Worm (Caenorhabditis elegans) whole organism, L4 larva: ENCODE measurements around the gene bcas-2.
A peak's percentile ranks its signal among the peaks of the same experiment; 100 is the strongest.

Experiments
- Y105C5A.15 ChIP-seq: fragments of 200-800 bp; sonication (Bioruptor generic); IDR thresholded peaks from 2 replicates; pipeline ENCODE4 v1.3.6; 2022; ENCODE audit warnings: missing genetic modification characterization, missing compliant biosample characterization
- ama-1 ChIP-seq: fragments of 150-350 bp; optimal IDR thresholded peaks from 2 replicates; lab custom pipeline; 2014; ENCODE audit warnings: inconsistent platforms, mixed read lengths
- daf-12 ChIP-seq: fragments of 150-350 bp; optimal IDR thresholded peaks from 2 replicates; lab custom pipeline; 2014; ENCODE audit warnings: missing biosample characterization, missing genetic modification reagents, missing genetic modification characterization
- dpl-1 ChIP-seq: fragments of 150-350 bp; optimal IDR thresholded peaks from 2 replicates; lab custom pipeline; 2014; ENCODE audit warnings: missing biosample characterization, missing genetic modification reagents, missing genetic modification characterization
- fkh-10 ChIP-seq: fragments of 150-350 bp; optimal IDR thresholded peaks from 2 replicates; lab custom pipeline; 2014; ENCODE audit warnings: missing biosample characterization, missing genetic modification reagents, missing genetic modification characterization
- jun-1 ChIP-seq: fragments of 150-350 bp; optimal IDR thresholded peaks from 2 replicates; lab custom pipeline; 2014; ENCODE audit warnings: missing biosample characterization, missing genetic modification reagents, missing genetic modification characterization
- lsy-2 ChIP-seq, 2 experiments: fragments of 150-350 bp in 1 of 2; sonication (generic microtip) in 1 of 2; optimal IDR thresholded peaks; 2 replicates each; lab custom pipeline; 2014 to 2017; ENCODE audit warnings: missing biosample characterization in 2 of 2, missing genetic modification characterization in 2 of 2
- mdl-1 ChIP-seq, 2 experiments: fragments of 150-350 bp in 1 of 2; sonication (generic microtip) in 1 of 2; optimal IDR thresholded peaks; 2 replicates each; lab custom pipeline; 2014 to 2017; ENCODE audit warnings: missing biosample characterization in 2 of 2, missing genetic modification characterization in 2 of 2
- mxl-2 ChIP-seq: fragments of 200-800 bp; sonication (Bioruptor generic); conservative IDR thresholded peaks from 2 replicates; pipeline ENCODE4 v1.3.6; 2022; ENCODE audit warnings: missing genetic modification reagents, missing genetic modification characterization, missing compliant biosample characterization
- nhr-237 ChIP-seq: sonication (generic microtip); optimal IDR thresholded peaks from 2 replicates; lab custom pipeline; 2017; ENCODE audit warnings: missing biosample characterization, missing genetic modification characterization
- unc-62 ChIP-seq, 3 experiments: fragments of 150-350 bp in 1 of 3; sonication (generic microtip); optimal IDR thresholded peaks in 2 of 3; peaks in 1 of 3; 1 replicate in 1 of 3; 2 replicates in 2 of 3; lab custom pipeline; 2014 to 2017; ENCODE audit warnings: missing biosample characterization in 3 of 3, missing genetic modification characterization in 3 of 3, missing genetic modification reagents in 3 of 3, missing genotype in 1 of 3
- zag-1 ChIP-seq: fragments of 150-350 bp; optimal IDR thresholded peaks from 2 replicates; lab custom pipeline; 2014; ENCODE audit warnings: missing biosample characterization, missing genetic modification characterization

- TF ChIP-seq Y105C5A.15 (GFP tag; lab: Robert Waterston, UW) (no peak), mdl-1 (tag; optimal IDR thresholded peaks at IDR 0.05; lab: Kevin White, UChicago) (no peak), daf-12 (no peak), lsy-2 (tag; optimal IDR thresholded peaks at IDR 0.05; lab: Kevin White, UChicago) (no peak), ama-1 (lab: Kevin White, UChicago) (no peak), dpl-1 (no peak), zag-1 (tag; lab: Kevin White, UChicago) (no peak), jun-1 (tag; lab: Kevin White, UChicago) (no peak), unc-62 (GFP tag; optimal IDR thresholded peaks at IDR 0.05 in 1 of 2; lab: Kevin White, UChicago) (peak in 1 of 2 experiments; percentile 47), unc-62 (tag; optimal IDR thresholded peaks at IDR 0.05; lab: Kevin White, UChicago) (no peak), nhr-237 (tag; lab: Kevin White, UChicago) (no peak), mxl-2 (no peak), fkh-10 (GFP tag; lab: Kevin White, UChicago) (no peak)
Measured at ce11 chrIII:6230870-6231269, 14.8 kb downstream of the bcas-2 start, which contains the start of gene esyt-2.
